Worm (Caenorhabditis elegans) whole organism, young adult: ENCODE data around the gene Y46G5A.28.

ENCODE experiments used
- B0336.3 ChIP-seq: fragments of 200-800 bp; sonication (Bioruptor generic); IDR thresholded peaks from 2 replicates; pipeline ENCODE4 v1.3.6; 2022; ENCODE audit warnings: missing genetic modification characterization, missing compliant biosample characterization
- C17E4.6 ChIP-seq: fragments of 200-800 bp; sonication (Bioruptor generic); IDR thresholded peaks from 2 replicates; pipeline ENCODE4 v1.3.6; 2022; ENCODE audit warnings: missing genetic modification reagents, missing genetic modification characterization, missing compliant biosample characterization
- F33H1.4 ChIP-seq: fragments of 200-800 bp; sonication (Bioruptor generic); IDR thresholded peaks from 2 replicates; pipeline ENCODE4 v1.3.6; 2022; ENCODE audit warnings: missing genetic modification reagents, missing genetic modification characterization, missing compliant biosample characterization
- F55B11.4 ChIP-seq: sonication (generic microtip); optimal IDR thresholded peaks from 2 replicates; lab custom pipeline; 2016; ENCODE audit warnings: missing compliant biosample characterization, missing genetic modification characterization, borderline replicate concordance; ENCODE audit not compliant: insufficient read depth
- F57A8.1 ChIP-seq: fragments of 200-800 bp; sonication (Bioruptor generic); optimal IDR thresholded peaks from 2 replicates; lab custom pipeline; 2018; ENCODE audit warnings: mild to moderate bottlenecking, missing genetic modification characterization, moderate library complexity, missing compliant biosample characterization
- F57C9.4 ChIP-seq: sonication (generic microtip); optimal IDR thresholded peaks from 2 replicates; lab custom pipeline; 2017; ENCODE audit warnings: mild to moderate bottlenecking, missing genetic modification characterization, missing compliant biosample characterization
- K12H6.12 ChIP-seq: fragments of 200-800 bp; sonication (Bioruptor generic); optimal IDR thresholded peaks from 2 replicates; lab custom pipeline; 2018; ENCODE audit warnings: mild to moderate bottlenecking, missing genetic modification characterization, missing compliant biosample characterization
- T07F8.4 ChIP-seq: sonication (generic microtip); optimal IDR thresholded peaks from 2 replicates; lab custom pipeline; 2016; ENCODE audit warnings: mild to moderate bottlenecking, missing genetic modification characterization, moderate library complexity, missing compliant biosample characterization
- Y56A3A.18 ChIP-seq: fragments of 200-800 bp; sonication (Bioruptor generic); IDR thresholded peaks from 2 replicates; pipeline ENCODE4 v1.3.6; 2022; ENCODE audit warnings: missing genetic modification reagents, missing genetic modification characterization, missing compliant biosample characterization
- Y67H2A.10 ChIP-seq: fragments of 200-800 bp; sonication (Bioruptor generic); conservative IDR thresholded peaks from 2 replicates; pipeline ENCODE4 v1.3.6; 2022; ENCODE audit warnings: missing genetic modification reagents, missing genetic modification characterization, missing compliant biosample characterization
- ZK185.1 ChIP-seq: sonication (generic microtip); optimal IDR thresholded peaks from 2 replicates; lab custom pipeline; 2016; ENCODE audit warnings: mild to moderate bottlenecking, missing genetic modification characterization, missing compliant biosample characterization; ENCODE audit not compliant: poor library complexity, severe bottlenecking
- akir-1 ChIP-seq: fragments of 200-800 bp; sonication (Bioruptor generic); optimal IDR thresholded peaks from 2 replicates; lab custom pipeline; 2018; ENCODE audit warnings: mild to moderate bottlenecking, missing genetic modification characterization, moderate library complexity, missing compliant biosample characterization
- cebp-1 ChIP-seq, 2 experiments: fragments of 200-800 bp in 1 of 2; sonication (Bioruptor generic) in 1 of 2; sonication (generic microtip) in 1 of 2; IDR thresholded peaks in 1 of 2; optimal IDR thresholded peaks in 1 of 2; 2 replicates each; pipeline versions ENCODE4 v1.3.6 to Lab custom; 2017 to 2022; ENCODE audit warnings: missing compliant biosample characterization in 2 of 2, missing genetic modification characterization in 2 of 2, mild to moderate bottlenecking in 1 of 2, missing genetic modification reagents in 1 of 2, moderate library complexity in 1 of 2
- cebp-2 ChIP-seq: fragments of 200-800 bp; sonication (Bioruptor generic); IDR thresholded peaks from 2 replicates; pipeline ENCODE4 v1.3.6; 2022; ENCODE audit warnings: missing genetic modification characterization, missing compliant biosample characterization
- ceh-58 ChIP-seq: fragments of 200-800 bp; sonication (Bioruptor generic); IDR thresholded peaks from 2 replicates; pipeline ENCODE4 v1.3.6; 2022; ENCODE audit warnings: missing genetic modification characterization, missing compliant biosample characterization
- ceh-91 ChIP-seq: fragments of 200-800 bp; sonication (Bioruptor generic); IDR thresholded peaks from 2 replicates; pipeline ENCODE4 v1.3.6; 2022; ENCODE audit warnings: missing genetic modification reagents, missing genetic modification characterization, missing compliant biosample characterization
- die-1 ChIP-seq: sonication (generic microtip); optimal IDR thresholded peaks from 2 replicates; lab custom pipeline; 2016; ENCODE audit warnings: missing genotype, mild to moderate bottlenecking, missing genetic modification characterization, missing compliant biosample characterization
- dox-1 ChIP-seq: fragments of 200-800 bp; sonication (Bioruptor generic); IDR thresholded peaks from 2 replicates; pipeline ENCODE4 v1.3.6; 2022; ENCODE audit warnings: missing genetic modification reagents, missing genetic modification characterization, missing compliant biosample characterization
- efl-1 ChIP-seq: fragments of 150-350 bp; optimal IDR thresholded peaks from 2 replicates; lab custom pipeline; 2014; ENCODE audit warnings: missing biosample characterization, missing genetic modification reagents, missing genetic modification characterization
- egl-18 ChIP-seq: fragments of 200-800 bp; sonication (Bioruptor generic); IDR thresholded peaks from 2 replicates; pipeline ENCODE4 v1.3.6; 2022; ENCODE audit warnings: missing genetic modification reagents, missing genetic modification characterization, missing compliant biosample characterization
- egrh-3 ChIP-seq: fragments of 200-800 bp; sonication (Bioruptor generic); IDR thresholded peaks from 2 replicates; pipeline ENCODE4 v1.3.6; 2022; ENCODE audit warnings: missing genetic modification reagents, missing genetic modification characterization, missing compliant biosample characterization
- fkh-3 ChIP-seq: sonication (generic microtip); optimal IDR thresholded peaks from 2 replicates; lab custom pipeline; 2016; ENCODE audit warnings: mild to moderate bottlenecking, missing genetic modification characterization, missing compliant biosample characterization
- hmg-20 ChIP-seq: fragments of 200-800 bp; sonication (Bioruptor generic); IDR thresholded peaks from 2 replicates; pipeline ENCODE4 v1.3.6; 2022; ENCODE audit warnings: missing genetic modification reagents, missing genetic modification characterization, missing compliant biosample characterization
- hrde-1 ChIP-seq: sonication (generic microtip); optimal IDR thresholded peaks from 2 replicates; lab custom pipeline; 2016; ENCODE audit warnings: missing genetic modification characterization, mild to moderate bottlenecking, missing compliant biosample characterization, moderate library complexity, missing genotype, missing genetic modification reagents, borderline replicate concordance
- hsf-1 ChIP-seq: fragments of 200-800 bp; sonication (Bioruptor generic); IDR thresholded peaks from 2 replicates; pipeline ENCODE4 v1.3.6; 2022; ENCODE audit warnings: missing genetic modification reagents, missing genetic modification characterization, missing compliant biosample characterization
- lin-35 ChIP-seq, 3 experiments: fragments of 150-350 bp in 2 of 3; sonication (generic microtip) in 1 of 3; optimal IDR thresholded peaks; 2 replicates each; lab custom pipeline; 2014 to 2018; ENCODE audit warnings: missing biosample characterization in 3 of 3, missing genetic modification characterization in 3 of 3, missing genetic modification reagents in 3 of 3
- lin-54 ChIP-seq: fragments of 200-800 bp; sonication (Bioruptor generic); optimal IDR thresholded peaks from 2 replicates; lab custom pipeline; 2018; ENCODE audit warnings: mild to moderate bottlenecking, missing genetic modification characterization, missing compliant biosample characterization
- lsl-1 ChIP-seq: fragments of 200-800 bp; sonication (Bioruptor generic); optimal IDR thresholded peaks from 2 replicates; lab custom pipeline; 2018; ENCODE audit warnings: mild to moderate bottlenecking, missing genetic modification characterization, moderate library complexity, missing compliant biosample characterization
- madf-6 ChIP-seq: fragments of 200-800 bp; sonication (Bioruptor generic); IDR thresholded peaks from 2 replicates; pipeline ENCODE4 v1.3.6; 2022; ENCODE audit warnings: missing genetic modification reagents, missing genetic modification characterization, missing compliant biosample characterization
- mcd-1 ChIP-seq: fragments of 200-800 bp; sonication (Bioruptor generic); IDR thresholded peaks from 2 replicates; pipeline ENCODE4 v1.3.6; 2022; ENCODE audit warnings: missing genetic modification reagents, missing genetic modification characterization, missing compliant biosample characterization
- mes-4 ChIP-seq: sonication (generic microtip); optimal IDR thresholded peaks from 2 replicates; lab custom pipeline; 2016; ENCODE audit warnings: missing genotype, missing genetic modification characterization, missing compliant biosample characterization
- nfya-1 ChIP-seq: sonication (generic microtip); optimal IDR thresholded peaks from 2 replicates; lab custom pipeline; 2017; ENCODE audit warnings: antibody characterized with exemption, missing compliant biosample characterization, missing genetic modification characterization, borderline replicate concordance; ENCODE audit not compliant: insufficient read depth
- nhr-80 ChIP-seq: sonication (generic microtip); optimal IDR thresholded peaks from 2 replicates; lab custom pipeline; 2016; ENCODE audit warnings: missing genetic modification characterization, missing compliant biosample characterization
- snpc-3.4 ChIP-seq: sonication (generic microtip); optimal IDR thresholded peaks from 2 replicates; lab custom pipeline; 2017; ENCODE audit warnings: missing genetic modification characterization, mild to moderate bottlenecking, missing compliant biosample characterization, antibody characterized with exemption, moderate library complexity, missing genotype, missing genetic modification reagents
- sptf-2 ChIP-seq: fragments of 200-800 bp; sonication (Bioruptor generic); optimal IDR thresholded peaks from 2 replicates; lab custom pipeline; 2018; ENCODE audit warnings: mild to moderate bottlenecking, missing genetic modification characterization, missing compliant biosample characterization
- tbx-9 ChIP-seq: sonication (generic microtip); optimal IDR thresholded peaks from 2 replicates; lab custom pipeline; 2016; ENCODE audit warnings: borderline replicate concordance, missing genetic modification characterization, inconsistent platforms, missing compliant biosample characterization
- tlf-1 ChIP-seq: fragments of 200-800 bp; sonication (Bioruptor generic); optimal IDR thresholded peaks from 2 replicates; lab custom pipeline; 2018; ENCODE audit warnings: mild to moderate bottlenecking, missing genetic modification characterization, missing compliant biosample characterization
- zim-3 ChIP-seq: sonication (generic microtip); optimal IDR thresholded peaks from 2 replicates; lab custom pipeline; 2017; ENCODE audit warnings: mild to moderate bottlenecking, missing genetic modification characterization, moderate library complexity, missing compliant biosample characterization
- ztf-18 ChIP-seq: sonication (generic microtip); optimal IDR thresholded peaks from 2 replicates; lab custom pipeline; 2016; ENCODE audit warnings: missing genotype, mild to moderate bottlenecking, missing genetic modification characterization, missing compliant biosample characterization
- ztf-25 ChIP-seq: fragments of 200-800 bp; sonication (Bioruptor generic); IDR thresholded peaks from 2 replicates; pipeline ENCODE4 v1.3.6; 2022; ENCODE audit warnings: missing genetic modification reagents, missing genetic modification characterization, missing compliant biosample characterization

Y46G5A.28 gene

ce11 chrII:12880406-12880805, 30.2 kb downstream of the Y46G5A.28 start, which contains the start of gene F35C5.1 (continued):
- TF ChIP-seq K12H6.12 (tag; lab: Kevin White, UChicago) (no peak), lin-35 (GFP tag; optimal IDR thresholded peaks at IDR 0.05; lab: Kevin White, UChicago) (peak in 1 of 3 experiments; percentile 11), cebp-1 (GFP tag; IDR thresholded peaks at IDR 0.05; lab: Robert Waterston, UW) (no peak), cebp-1 (tag; optimal IDR thresholded peaks at IDR 0.05; lab: Kevin White, UChicago) (no peak), tbx-9 (tag; lab: Kevin White, UChicago) (no peak), F57A8.1 (GFP tag; lab: Kevin White, UChicago) (no peak), nhr-80 (no peak), egl-18 (GFP tag; lab: Robert Waterston, UW) (no peak), ztf-25 (GFP tag; lab: Robert Waterston, UW) (no peak), ceh-91 (GFP tag; lab: Robert Waterston, UW) (peak; percentile 72), F57C9.4 (tag; lab: Kevin White, UChicago) (no peak), F33H1.4 (GFP tag; lab: Robert Waterston, UW) (peak; percentile 96), lsl-1 (GFP tag; lab: Kevin White, UChicago) (peak; percentile 94), hmg-20 (GFP tag; lab: Robert Waterston, UW) (no peak), snpc-3.4 (tag; lab: Kevin White, UChicago) (peak; percentile 77), efl-1 (GFP tag; lab: Kevin White, UChicago) (peak; percentile 87), Y56A3A.18 (no peak), hsf-1 (peak; percentile 97), ZK185.1 (no peak), akir-1 (GFP tag; lab: Kevin White, UChicago) (no peak), lin-54 (peak; percentile 67), egrh-3 (GFP tag; lab: Robert Waterston, UW) (no peak), zim-3 (tag; lab: Kevin White, UChicago) (no peak), Y67H2A.10 (GFP tag; lab: Robert Waterston, UW) (no peak), ceh-58 (GFP tag; lab: Robert Waterston, UW) (no peak), hrde-1 (no peak), dox-1 (peak; percentile 68; the same call in 1 of the 2 replicates), T07F8.4 (tag; lab: Kevin White, UChicago) (no peak), cebp-2 (GFP tag; lab: Robert Waterston, UW) (no peak)

- no peak for TF ChIP-seq sptf-2 (GFP tag; lab: Kevin White, UChicago)
- no peak for TF ChIP-seq nfya-1
- TF ChIP-seq mcd-1 (GFP tag; lab: Robert Waterston, UW), result no peak
- no peak for TF ChIP-seq fkh-3 (tag; lab: Kevin White, UChicago)
- TF ChIP-seq B0336.3 (GFP tag; lab: Robert Waterston, UW), result no peak
- TF ChIP-seq cebp-2 (GFP tag; lab: Robert Waterston, UW), result no peak
- TF ChIP-seq C17E4.6, result no peak
- no peak for TF ChIP-seq madf-6 (GFP tag; lab: Robert Waterston, UW)
- no peak for TF ChIP-seq mes-4 (tag; lab: Kevin White, UChicago)
- TF ChIP-seq T07F8.4 (tag; lab: Kevin White, UChicago), result no peak
- no peak for TF ChIP-seq tlf-1
- TF ChIP-seq die-1 (tag; lab: Kevin White, UChicago), result no peak
- TF ChIP-seq hsf-1, result no peak
- TF ChIP-seq F55B11.4 (tag; lab: Kevin White, UChicago), result no peak
- TF ChIP-seq ztf-18 (tag; lab: Kevin White, UChicago), result no peak
These were observed 34.7 kb downstream of the Y46G5A.28 start, which contains the start of gene sra-14 for ce11 chrII:12884972-12885371. TSS of gene sra-14 (plus strand) at chrII:12885272.
